Fruit fly (Drosophila melanogaster) whole organism, pupa: ENCODE measurements around the gene escl.

ENCODE experiments used
- CG4496 ChIP-seq: fragments of 200-800 bp; sonication (Bioruptor generic); IDR thresholded peaks from 3 replicates; pipeline ENCODE4 v1.3.6; 2022; ENCODE audit warnings: missing biosample characterization, missing genetic modification characterization
- CG8301 ChIP-seq: fragments of 200-800 bp; sonication (Bioruptor generic); optimal IDR thresholded peaks from 2 replicates; lab custom pipeline; 2018; ENCODE audit warnings: missing biosample characterization, mild to moderate bottlenecking, missing genetic modification characterization

- TF ChIP-seq CG8301 (tag; lab: Kevin White, UChicago) (no peak), CG4496 (GFP tag; lab: Robert Waterston, UW) (no peak)
Observed at dm6 chr2L:12038177-12038581, 47.5 kb downstream of the escl start, which contains the start of gene Tom70.
